Worm (Caenorhabditis elegans): ENCODE results near the gene ify-1.

The ify-1 gene

DNA sequence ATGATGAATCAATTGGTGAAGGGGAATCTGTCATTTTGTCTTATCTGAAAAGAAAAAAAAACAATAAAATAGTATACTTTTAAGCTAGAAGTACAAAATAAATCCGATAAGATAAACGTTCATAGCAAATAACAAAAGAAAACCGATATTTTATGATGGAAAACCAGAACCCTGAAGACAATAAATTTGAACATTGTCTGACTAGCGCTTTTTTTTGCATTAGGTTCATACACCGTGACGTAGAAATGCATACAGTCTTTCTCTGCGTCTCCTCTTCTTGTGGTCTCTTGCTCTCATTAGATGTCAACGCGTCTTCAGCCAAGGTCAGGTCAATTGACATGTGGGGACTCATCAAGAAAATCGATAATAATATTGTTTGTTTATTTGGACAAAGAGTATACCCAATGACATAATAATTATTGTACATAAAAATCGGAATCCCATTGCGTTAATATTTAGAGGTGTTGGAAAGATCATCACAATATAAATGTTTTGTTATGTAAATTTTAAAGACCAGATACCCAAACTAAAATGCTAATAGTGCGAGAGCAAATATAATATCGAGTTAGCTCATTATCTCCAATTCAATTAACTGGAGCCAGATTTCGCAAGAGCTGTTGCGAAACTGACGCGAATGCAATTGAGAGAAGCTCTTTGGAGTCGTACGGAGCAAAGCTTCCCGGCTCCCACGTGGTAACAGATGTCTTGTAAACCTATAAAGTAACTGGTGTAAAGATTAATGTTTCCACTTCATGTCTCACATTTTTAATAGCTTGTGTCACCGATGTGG, 26.3 kb upstream of the ify-1 start, which contains the start of gene dsh-2:
Gene dsh-2, minus strand, starts transcription at position 51 of the 790 bp plus-strand sequence.
- TF ChIP-seq zip-5 (tag; optimal IDR thresholded peaks at IDR 0.05) (no peak), mec-3 (tag; optimal IDR thresholded peaks at IDR 0.05; ENCODE audit: borderline replicate concordance) (no peak), pax-1 (tag; optimal IDR thresholded peaks at IDR 0.05) (peak; percentile 86), hlh-15 (tag; optimal IDR thresholded peaks at IDR 0.05) (no peak), pha-2 (tag; optimal IDR thresholded peaks at IDR 0.05) (no peak), sdc-2 (tag; optimal IDR thresholded peaks at IDR 0.05) (no peak), tbx-7 (tag; optimal IDR thresholded peaks at IDR 0.05) (no peak), npax-4 (tag; optimal IDR thresholded peaks at IDR 0.05) (no peak), nfya-1 (tag; optimal IDR thresholded peaks at IDR 0.05) (peak; percentile 39), unc-55 (GFP tag; optimal IDR thresholded peaks at IDR 0.05) (peak; percentile 41), F13H6.1 (tag; optimal IDR thresholded peaks at IDR 0.05) (no peak), ceh-48 (tag; optimal IDR thresholded peaks at IDR 0.05) (peak; percentile 25), unc-42 (tag; optimal IDR thresholded peaks at IDR 0.05) (peak; percentile 65), ets-4 (tag; optimal IDR thresholded peaks at IDR 0.05) (no peak), hlh-30 (tag; optimal IDR thresholded peaks at IDR 0.05; ENCODE audit: insufficient read depth) (peak; percentile 52), tbx-2 (tag; optimal IDR thresholded peaks at IDR 0.05) (peak; percentile 32), nhr-11 (tag; optimal IDR thresholded peaks at IDR 0.05) (no peak)

DNA sequence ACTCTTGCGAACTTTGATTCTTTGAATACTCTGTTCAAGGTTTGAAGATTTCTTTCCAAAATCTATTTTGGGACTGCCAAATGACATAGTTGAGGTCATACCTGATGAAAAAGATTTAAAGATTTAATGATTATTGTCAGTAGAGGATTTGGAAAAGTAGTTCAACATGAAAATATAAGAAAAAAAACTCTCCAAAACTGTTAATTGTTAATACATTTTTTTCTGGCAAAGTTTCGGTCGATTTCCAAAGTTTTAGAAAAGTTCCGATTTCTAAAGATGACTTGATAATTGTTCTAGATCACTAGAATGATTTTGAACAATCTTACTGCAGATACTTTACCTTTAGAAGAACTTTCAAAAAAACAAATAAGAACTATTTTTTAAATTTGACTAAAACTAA, 16.3 kb upstream of the ify-1 start, which contains the start of gene C27A2.7:
Gene C27A2.7, minus strand, starts transcription at position 101 of the 400 bp plus-strand sequence.
- TF ChIP-seq unc-3 (GFP tag; conservative IDR thresholded peaks at IDR 0.05) (no peak), unc-3 (tag; optimal IDR thresholded peaks at IDR 0.05) (no peak), fax-1 (tag; optimal IDR thresholded peaks at IDR 0.05) (no peak), ceh-18 (tag; optimal IDR thresholded peaks at IDR 0.05) (no peak), ama-1 (optimal IDR thresholded peaks at IDR 0.05) (no peak)

DNA sequence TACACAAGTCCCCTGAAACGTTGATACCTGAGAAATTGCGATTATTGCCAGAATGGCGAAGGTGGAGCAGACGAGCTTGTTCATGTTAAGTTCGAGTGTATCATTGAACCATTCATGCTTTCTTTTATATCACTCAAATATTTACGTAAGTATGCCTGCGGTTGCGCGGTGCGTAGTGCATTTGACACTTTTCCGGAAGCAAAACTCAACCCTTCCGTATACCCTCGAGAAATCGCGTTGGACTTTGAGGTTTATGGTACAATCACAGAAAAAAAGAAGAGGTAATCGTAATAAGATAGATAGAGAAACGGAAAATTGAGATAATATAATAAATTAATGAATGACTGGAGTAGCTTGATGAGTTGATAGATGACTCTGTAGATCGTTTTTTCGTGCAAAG, 14.5 kb upstream of the ify-1 start, which contains the start of gene idpb-2:
Gene idpb-2, minus strand, starts transcription at position 101 of the 400 bp plus-strand sequence.
- TF ChIP-seq ceh-19 (GFP tag; optimal IDR thresholded peaks at IDR 0.05), result no peak
- no peak for TF ChIP-seq sox-2 (GFP tag; IDR thresholded peaks at IDR 0.05)
- no peak for TF ChIP-seq ref-2 (tag; optimal IDR thresholded peaks at IDR 0.05)
- no peak for TF ChIP-seq madf-2 (tag; optimal IDR thresholded peaks at IDR 0.05)
- TF ChIP-seq hlh-13 (GFP tag; optimal IDR thresholded peaks at IDR 0.05), result no peak
- TF ChIP-seq F13H6.1 (tag; optimal IDR thresholded peaks at IDR 0.05), result no peak
- TF ChIP-seq fkh-6 (tag; optimal IDR thresholded peaks at IDR 0.05), result no peak
- TF ChIP-seq syd-9 (tag; optimal IDR thresholded peaks at IDR 0.05), result no peak
- TF ChIP-seq ceh-31 (tag; optimal IDR thresholded peaks at IDR 0.05), result no peak
- TF ChIP-seq gmeb-2 (tag; optimal IDR thresholded peaks at IDR 0.05), result no peak
- TF ChIP-seq ceh-45 (GFP tag; IDR thresholded peaks at IDR 0.05), result no peak
- TF ChIP-seq Y22D7AL.16 (tag; optimal IDR thresholded peaks at IDR 0.05), result no peak

DNA sequence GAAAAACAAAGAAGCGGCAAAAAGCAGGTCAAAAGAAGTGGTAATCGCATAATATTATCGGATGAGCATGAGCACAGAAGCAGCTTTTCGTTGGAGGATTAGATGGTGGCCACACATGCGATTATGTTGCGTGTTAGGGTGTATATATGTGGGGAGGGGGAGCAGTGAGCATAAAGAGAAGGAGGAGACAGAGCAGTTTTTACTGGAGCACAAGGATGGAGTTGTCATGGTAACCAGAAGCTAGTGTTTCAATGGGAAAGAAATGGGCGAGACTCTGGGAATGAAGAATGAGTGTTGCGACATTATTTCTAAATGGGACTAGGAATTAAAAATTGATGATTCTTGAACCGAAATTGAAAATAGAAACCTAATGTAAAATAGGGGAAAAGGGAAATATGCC, 12.9 kb upstream of the ify-1 start, which contains the start of gene C27A2.8:
Gene C27A2.8, minus strand, starts transcription at position 117 of the 400 bp plus-strand sequence.
- no peak for TF ChIP-seq ceh-30 (tag; optimal IDR thresholded peaks at IDR 0.05)
- no peak for TF ChIP-seq nhr-232 (tag; optimal IDR thresholded peaks at IDR 0.05)
- TF ChIP-seq ceh-24 (tag; optimal IDR thresholded peaks at IDR 0.05), result no peak
- no peak for TF ChIP-seq mec-3 (tag; optimal IDR thresholded peaks at IDR 0.05; ENCODE audit: borderline replicate concordance)
- no peak for TF ChIP-seq dmd-4 (tag; optimal IDR thresholded peaks at IDR 0.05; ENCODE audit: borderline replicate concordance)
- no peak for TF ChIP-seq pat-9 (tag; optimal IDR thresholded peaks at IDR 0.05)
- TF ChIP-seq eyg-1 (tag; optimal IDR thresholded peaks at IDR 0.05), result no peak
- no peak for TF ChIP-seq pqm-1 (tag; optimal IDR thresholded peaks at IDR 0.05)
- TF ChIP-seq unc-42 (tag; optimal IDR thresholded peaks at IDR 0.05), result no peak
- no peak for TF ChIP-seq pag-3 (tag; optimal IDR thresholded peaks at IDR 0.05; ENCODE audit: borderline replicate concordance)
- no peak for TF ChIP-seq lin-11 (tag; optimal IDR thresholded peaks at IDR 0.05)
- TF ChIP-seq hlh-8 (tag; optimal IDR thresholded peaks at IDR 0.05), result no peak
- no peak for TF ChIP-seq ttx-3 (tag; optimal IDR thresholded peaks at IDR 0.05)
- TF ChIP-seq hlh-30 (tag; optimal IDR thresholded peaks at IDR 0.05; ENCODE audit: insufficient read depth), result no peak
- no peak for TF ChIP-seq madf-2 (tag; optimal IDR thresholded peaks at IDR 0.05)
- no peak for TF ChIP-seq nhr-11 (tag; optimal IDR thresholded peaks at IDR 0.05)
